Fruit fly (Drosophila melanogaster): Measurements from ENCODE around the gene CG8661.

Gene CG8661

dm6 chrX:17298900-17299836 is 14.9 kb upstream of the CG8661 start (continued):
- no peak for TF ChIP-seq pfk (GFP tag; optimal IDR thresholded peaks at IDR 0.05)
- TF ChIP-seq Hmx (GFP tag; optimal IDR thresholded peaks at IDR 0.05): no peak
- TF ChIP-seq maf-S (GFP tag; optimal IDR thresholded peaks at IDR 0.05): peak; percentile 32
- peak; percentile 63 for TF ChIP-seq sug (tag; optimal IDR thresholded peaks at IDR 0.05)
- no peak; the same call in 1 of the 2 replicates for TF ChIP-seq CG4730 (GFP tag; IDR thresholded peaks at IDR 0.05)
- peak; percentile 86 for TF ChIP-seq B-H2 (GFP tag; optimal IDR thresholded peaks at IDR 0.05)
- peak; percentile 71 for TF ChIP-seq lab (GFP tag; optimal IDR thresholded peaks at IDR 0.05)
- TF ChIP-seq HLHmδ (GFP tag; optimal IDR thresholded peaks at IDR 0.05): no peak
- TF ChIP-seq CG4360 (GFP tag; IDR thresholded peaks at IDR 0.05): no peak
- no peak for TF ChIP-seq CG3995 (GFP tag; optimal IDR thresholded peaks at IDR 0.05)
- TF ChIP-seq Pdp1 (GFP tag; optimal IDR thresholded peaks at IDR 0.05): peak; percentile 33 to 58
- TF ChIP-seq CG3726 (GFP tag; IDR thresholded peaks at IDR 0.05): peak; percentile 58; the same call in 1 of the 3 replicates
- TF ChIP-seq Dll (GFP tag; IDR thresholded peaks at IDR 0.05; ENCODE audit: partially characterized antibody): 0 out of 4 replicates have a peak, but pooled peaks have one; percentile 23
- TF ChIP-seq tna (GFP tag; IDR thresholded peaks at IDR 0.05; ENCODE audit: partially characterized antibody): no peak
- peak; percentile 65 for TF ChIP-seq ara (GFP tag; IDR thresholded peaks at IDR 0.05)
- TF ChIP-seq tll (GFP tag; optimal IDR thresholded peaks at IDR 0.05): no peak
- no peak for TF ChIP-seq Dp (GFP tag; optimal IDR thresholded peaks at IDR 0.05)
- peak in 1 of 2 experiments; percentile 30 for TF ChIP-seq Eip74EF (GFP tag; optimal IDR thresholded peaks at IDR 0.05)
- peak; percentile 50 for TF ChIP-seq chn (GFP tag; optimal IDR thresholded peaks at IDR 0.05)
- TF ChIP-seq bsh (GFP tag; optimal IDR thresholded peaks at IDR 0.05): peak; percentile 64 to 65
- no peak for TF ChIP-seq hth (optimal IDR thresholded peaks at IDR 0.05)
- peak; percentile 8; the same call in 1 of the 2 replicates for TF ChIP-seq CG14667 (GFP tag; IDR thresholded peaks at IDR 0.05)
- TF ChIP-seq CG14014 (GFP tag; IDR thresholded peaks at IDR 0.05): peak; percentile 65
- peak; percentile 55 for TF ChIP-seq esg (GFP tag; conservative IDR thresholded peaks at IDR 0.05)
- TF ChIP-seq ssp (GFP tag; IDR thresholded peaks at IDR 0.05): peak; percentile 24; the same call in 1 of the 2 replicates
- TF ChIP-seq Meics (GFP tag; optimal IDR thresholded peaks at IDR 0.05): peak; percentile 69
- TF ChIP-seq hbn (GFP tag; IDR thresholded peaks at IDR 0.05; ENCODE audit: partially characterized antibody): no peak
- peak; percentile 12 for TF ChIP-seq CG1602 (GFP tag; optimal IDR thresholded peaks at IDR 0.05)
- TF ChIP-seq CG6254 (GFP tag; optimal IDR thresholded peaks at IDR 0.05): peak; percentile 10
- TF ChIP-seq CG10543 (GFP tag; optimal IDR thresholded peaks at IDR 0.05): peak; percentile 58
- peak; percentile 31 for TF ChIP-seq Atf-2 (GFP tag; optimal IDR thresholded peaks at IDR 0.05)
- peak; percentile 9 for TF ChIP-seq CG10267 (tag; optimal IDR thresholded peaks at IDR 0.05)
- TF ChIP-seq Chrac-16 (GFP tag; optimal IDR thresholded peaks at IDR 0.05): peak; percentile 32
- peak; percentile 49 for TF ChIP-seq nerfin-1 (tag; optimal IDR thresholded peaks at IDR 0.05)
- TF ChIP-seq dpn (GFP tag; optimal IDR thresholded peaks at IDR 0.05): peak; percentile 54 to 65
- 0 out of 3 replicates have a peak, but pooled peaks have one; percentile 21 for TF ChIP-seq jigr1 (GFP tag; IDR thresholded peaks at IDR 0.05)
- no peak for TF ChIP-seq stwl (tag; optimal IDR thresholded peaks at IDR 0.05)
- peak; percentile 18 for TF ChIP-seq CG33557 (GFP tag; optimal IDR thresholded peaks at IDR 0.05)
- peak; percentile 69 for TF ChIP-seq CrebB (tag; optimal IDR thresholded peaks at IDR 0.05)
- TF ChIP-seq hb (GFP tag; IDR thresholded peaks at IDR 0.05; ENCODE audit: partially characterized antibody): 0 out of 3 replicates have a peak, but pooled peaks have one; percentile 44
- peak; percentile 53 for TF ChIP-seq Ada2b (GFP tag; IDR thresholded peaks at IDR 0.05)
- TF ChIP-seq CG13424 (tag; optimal IDR thresholded peaks at IDR 0.05): peak; percentile 78
- TF ChIP-seq sd (tag; optimal IDR thresholded peaks at IDR 0.05): peak; percentile 26
- TF ChIP-seq Aef1 (GFP tag; IDR thresholded peaks at IDR 0.05): peak; percentile 62
- TF ChIP-seq Side (GFP tag; optimal IDR thresholded peaks at IDR 0.05): peak; percentile 66
- peak; percentile 70 for TF ChIP-seq Ets65A (GFP tag)
- TF ChIP-seq trh (GFP tag; optimal IDR thresholded peaks at IDR 0.05): no peak
